Fruit fly (Drosophila melanogaster): ENCODE measurements around the gene CG15239.

DNA sequence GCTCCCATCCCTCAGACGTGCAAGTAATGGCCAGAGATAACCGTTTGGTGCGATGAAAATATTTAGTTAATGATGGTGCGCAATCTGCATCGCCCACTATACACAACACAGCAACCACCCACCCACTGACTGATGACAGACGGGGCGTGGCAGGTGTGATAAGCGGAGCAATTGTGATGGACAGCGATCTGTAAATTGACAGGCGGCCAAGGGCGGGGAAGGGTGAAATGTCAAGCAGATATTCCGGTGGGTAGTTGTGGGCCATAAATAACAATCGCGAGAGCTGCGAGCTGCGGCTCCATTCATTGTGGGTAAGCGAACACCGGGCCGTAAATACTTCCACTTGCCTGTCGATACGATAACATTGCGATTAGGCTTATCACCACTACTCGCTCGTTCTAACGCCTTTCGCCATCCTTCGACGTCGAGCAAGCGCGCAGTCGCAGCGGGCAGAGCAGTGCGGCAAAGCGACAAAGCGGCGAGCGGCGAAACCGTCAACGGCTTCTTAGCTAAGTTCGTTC lies 12.0 kb upstream of the CG15239 start, which contains the start of gene yin:
- TF ChIP-seq CG8478 (optimal IDR thresholded peaks at IDR 0.05) (no peak), CTCF (optimal IDR thresholded peaks at IDR 0.05) (no peak)
